Fruit fly (Drosophila melanogaster): Measurements from ENCODE around the gene Srp68.
A peak's percentile ranks its signal among the peaks of the same experiment; 100 is the strongest.

Srp68 gene

DNA sequence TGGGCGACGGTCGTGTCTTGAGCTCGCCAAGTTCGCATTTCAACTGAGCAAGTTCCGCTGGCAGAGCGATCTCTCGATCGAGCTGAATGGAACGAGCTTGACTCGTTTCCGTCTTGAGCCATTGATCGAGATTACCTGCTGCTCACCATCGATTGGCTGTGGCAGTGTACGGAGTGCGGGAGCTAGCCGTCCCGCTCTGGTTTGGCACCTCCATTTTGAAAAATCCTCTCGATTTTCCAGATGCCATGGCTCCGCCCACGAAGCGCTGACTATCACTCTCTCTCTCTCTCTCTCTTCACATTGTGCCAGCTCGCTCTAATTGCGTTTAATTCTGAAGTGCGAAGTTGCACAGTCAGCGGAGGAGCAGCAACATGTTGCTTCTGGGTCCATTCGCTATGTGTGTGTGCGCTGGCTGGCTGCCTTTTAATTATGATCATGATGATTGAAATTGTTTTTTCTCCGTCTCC lies 44.4 kb downstream of the Srp68 start, which contains the start of gene Doc2 (continued):
- peak; percentile 58 for TF ChIP-seq phol (tag; optimal IDR thresholded peaks at IDR 0.05)
- no peak for TF ChIP-seq CG11247 (GFP tag; IDR thresholded peaks at IDR 0.05)
- TF ChIP-seq ci (GFP tag; IDR thresholded peaks at IDR 0.05), result 0 out of 3 replicates have a peak, but pooled peaks have one; percentile 57
- no peak for TF ChIP-seq croc (GFP tag; conservative IDR thresholded peaks at IDR 0.05)
- TF ChIP-seq zen (tag; optimal IDR thresholded peaks at IDR 0.05), result peak; percentile 81
- TF ChIP-seq Ada2b (GFP tag; IDR thresholded peaks at IDR 0.05), result no peak
- peak; percentile 53 for TF ChIP-seq kah (GFP tag; optimal IDR thresholded peaks at IDR 0.05)

DNA sequence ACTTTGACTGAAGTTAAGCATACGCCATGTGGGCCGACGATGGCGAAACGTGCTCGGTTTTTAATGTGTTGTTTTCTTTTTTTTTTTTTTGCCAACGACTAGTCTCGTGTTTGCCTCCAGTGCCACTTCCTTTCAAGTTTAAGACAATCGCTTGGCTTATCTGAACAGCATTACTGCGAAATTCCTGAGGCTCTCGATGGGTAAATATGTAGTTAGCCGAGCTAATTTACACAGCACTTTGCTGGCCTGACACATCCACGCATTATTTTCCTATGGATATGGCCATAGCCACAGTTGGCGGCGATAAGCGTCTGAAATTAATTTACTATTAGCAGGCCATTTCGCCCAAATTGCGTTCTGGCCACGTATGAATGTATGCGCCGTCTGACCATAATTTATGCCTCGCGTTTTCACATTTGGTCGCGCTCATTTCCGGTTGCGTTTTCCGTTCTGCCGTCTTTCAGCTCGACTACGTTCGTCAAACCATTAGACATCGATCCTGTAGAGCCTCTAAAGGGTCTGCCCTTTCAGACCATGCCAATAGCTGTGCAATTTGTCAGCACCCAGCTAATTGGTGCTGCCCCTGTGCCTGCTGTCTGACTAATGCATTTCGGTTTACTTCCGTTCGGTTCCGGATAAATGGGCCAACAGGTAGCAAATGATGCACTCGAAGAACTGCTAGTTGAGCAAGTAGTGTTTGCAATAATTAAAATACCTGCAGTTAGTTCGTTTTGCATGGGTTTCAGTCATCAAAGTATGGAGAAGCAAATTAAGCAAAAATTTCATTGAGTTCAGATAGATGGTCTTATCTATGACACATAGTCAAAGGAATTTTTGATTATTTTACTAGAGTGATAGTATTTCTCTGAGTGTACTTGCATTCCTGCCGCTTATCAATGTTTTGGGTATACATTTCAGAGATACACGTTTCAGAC lies 45.9 kb downstream of the Srp68 start:
- TF ChIP-seq CG7745 (tag; optimal IDR thresholded peaks at IDR 0.05), result no peak
- TF ChIP-seq caup (GFP tag; optimal IDR thresholded peaks at IDR 0.05; ENCODE audit: severe bottlenecking), result peak; percentile 23
- TF ChIP-seq Rfx (GFP tag; IDR thresholded peaks at IDR 0.05), result peak; percentile 50; the same call in 1 of the 2 replicates
- TF ChIP-seq tgo (GFP tag; IDR thresholded peaks at IDR 0.05), result no peak
- no peak for TF ChIP-seq Ravus (GFP tag; IDR thresholded peaks at IDR 0.05)
- TF ChIP-seq CG2889 (GFP tag; IDR thresholded peaks at IDR 0.05), result no peak
- TF ChIP-seq lmd (GFP tag; IDR thresholded peaks at IDR 0.05), result 0 out of 2 replicates have a peak, but pooled peaks have one; percentile 6
- no peak for TF ChIP-seq Lhr (GFP tag; optimal IDR thresholded peaks at IDR 0.05)
- peak; percentile 25; the same call in 1 of the 2 replicates for TF ChIP-seq Xrp1 (GFP tag; IDR thresholded peaks at IDR 0.05)
- TF ChIP-seq zf30C (GFP tag; optimal IDR thresholded peaks at IDR 0.05), result peak; percentile 79
- no peak for TF ChIP-seq zfh2 (GFP tag; optimal IDR thresholded peaks at IDR 0.05)
- TF ChIP-seq Hey (tag; optimal IDR thresholded peaks at IDR 0.05), result no peak
- TF ChIP-seq sens (GFP tag), result peak; percentile 11
- TF ChIP-seq CG12104 (GFP tag; optimal IDR thresholded peaks at IDR 0.05), result no peak
- no peak for TF ChIP-seq PHDP (tag; optimal IDR thresholded peaks at IDR 0.05)
- no peak for TF ChIP-seq NFAT (GFP tag; IDR thresholded peaks at IDR 0.05)
- 0 out of 3 replicates have a peak, but pooled peaks have one; percentile 17 for TF ChIP-seq Dbx (GFP tag; IDR thresholded peaks at IDR 0.05)
- TF ChIP-seq her (GFP tag; optimal IDR thresholded peaks at IDR 0.05), result no peak
- no peak for TF ChIP-seq CG11085 (GFP tag; IDR thresholded peaks at IDR 0.05)
- no peak for TF ChIP-seq ken (GFP tag; IDR thresholded peaks at IDR 0.05)
- TF ChIP-seq Neu2 (GFP tag; optimal IDR thresholded peaks at IDR 0.05; ENCODE audit: borderline replicate concordance), result peak; percentile 34
- peak; percentile 16 for TF ChIP-seq CG2678 (tag; optimal IDR thresholded peaks at IDR 0.05)
- TF ChIP-seq Pdp1 (GFP tag; optimal IDR thresholded peaks at IDR 0.05), result no peak
- TF ChIP-seq Hmr (GFP tag; optimal IDR thresholded peaks at IDR 0.05), result peak; percentile 34
- TF ChIP-seq seq (GFP tag; IDR thresholded peaks at IDR 0.05), result no peak
- no peak for TF ChIP-seq Hr3 (GFP tag; optimal IDR thresholded peaks at IDR 0.05)
- peak; percentile 11 for TF ChIP-seq CG2120 (GFP tag; optimal IDR thresholded peaks at IDR 0.05)
- no peak for TF ChIP-seq fd64A (GFP tag; optimal IDR thresholded peaks at IDR 0.05)
- TF ChIP-seq Hr39 (optimal IDR thresholded peaks at IDR 0.05), result no peak
- TF ChIP-seq CG15696 (tag; optimal IDR thresholded peaks at IDR 0.05), result peak; percentile 51
- TF ChIP-seq nom (GFP tag; optimal IDR thresholded peaks at IDR 0.05), result no peak
- no peak for TF ChIP-seq Lpt (GFP tag; optimal IDR thresholded peaks at IDR 0.05)
- no peak for TF ChIP-seq Tbp (GFP tag; optimal IDR thresholded peaks at IDR 0.05)
- no peak for TF ChIP-seq CG4617 (GFP tag; optimal IDR thresholded peaks at IDR 0.05; ENCODE audit: borderline replicate concordance)
- TF ChIP-seq CG7372 (GFP tag; IDR thresholded peaks at IDR 0.05), result 0 out of 2 replicates have a peak, but pooled peaks have one; percentile 15
- TF ChIP-seq CG17359 (tag; optimal IDR thresholded peaks at IDR 0.05), result no peak
- TF ChIP-seq CG4404 (GFP tag; IDR thresholded peaks at IDR 0.05), result no peak
- no peak for TF ChIP-seq sob (GFP tag; IDR thresholded peaks at IDR 0.05)
- TF ChIP-seq cwo (GFP tag; optimal IDR thresholded peaks at IDR 0.05), result peak; percentile 26
- no peak for TF ChIP-seq Ets97D (GFP tag; optimal IDR thresholded peaks at IDR 0.05)
- TF ChIP-seq twi (tag; optimal IDR thresholded peaks at IDR 0.05), result no peak
